Worm (Caenorhabditis elegans): Measurements from ENCODE around the gene T11F9.14.

- TF ChIP-seq ceh-91 (GFP tag; IDR thresholded peaks at IDR 0.05) (no peak), snpc-1.1 (tag; optimal IDR thresholded peaks at IDR 0.05; ENCODE audit: insufficient read depth) (no peak), aptf-2 (GFP tag; conservative IDR thresholded peaks at IDR 0.05) (no peak), unc-62 (GFP tag; optimal IDR thresholded peaks at IDR 0.05) (no peak), ets-4 (GFP tag; optimal IDR thresholded peaks at IDR 0.05) (no peak), aptf-3 (GFP tag; IDR thresholded peaks at IDR 0.05) (no peak)
These were observed 48.1 kb upstream of the T11F9.14 start for ce11 chrV:11528633-11529327.
